Fruit fly (Drosophila melanogaster) Kc167 (cell line): ENCODE results near the gene CG12182.

Experiments used
- Sin3A ChIP-seq: fragments of >200 bp; optimal IDR thresholded peaks from 2 replicates; lab custom pipeline; 2018; ENCODE audit warnings: missing external identifiers
- h ChIP-seq: fragments of >200 bp; optimal IDR thresholded peaks from 3 replicates; lab custom pipeline; 2018; ENCODE audit warnings: missing external identifiers
- insv ChIP-seq: fragments of >200 bp; optimal IDR thresholded peaks from 3 replicates; lab custom pipeline; 2018; ENCODE audit warnings: missing external identifiers
- psq ChIP-seq: fragments of >200 bp; optimal IDR thresholded peaks from 2 replicates; lab custom pipeline; 2017; ENCODE audit warnings: missing external identifiers
- ttk ChIP-seq: sonication (Bioruptor generic); optimal IDR thresholded peaks from 2 replicates; lab custom pipeline; 2017; ENCODE audit warnings: missing external identifiers

DNA sequence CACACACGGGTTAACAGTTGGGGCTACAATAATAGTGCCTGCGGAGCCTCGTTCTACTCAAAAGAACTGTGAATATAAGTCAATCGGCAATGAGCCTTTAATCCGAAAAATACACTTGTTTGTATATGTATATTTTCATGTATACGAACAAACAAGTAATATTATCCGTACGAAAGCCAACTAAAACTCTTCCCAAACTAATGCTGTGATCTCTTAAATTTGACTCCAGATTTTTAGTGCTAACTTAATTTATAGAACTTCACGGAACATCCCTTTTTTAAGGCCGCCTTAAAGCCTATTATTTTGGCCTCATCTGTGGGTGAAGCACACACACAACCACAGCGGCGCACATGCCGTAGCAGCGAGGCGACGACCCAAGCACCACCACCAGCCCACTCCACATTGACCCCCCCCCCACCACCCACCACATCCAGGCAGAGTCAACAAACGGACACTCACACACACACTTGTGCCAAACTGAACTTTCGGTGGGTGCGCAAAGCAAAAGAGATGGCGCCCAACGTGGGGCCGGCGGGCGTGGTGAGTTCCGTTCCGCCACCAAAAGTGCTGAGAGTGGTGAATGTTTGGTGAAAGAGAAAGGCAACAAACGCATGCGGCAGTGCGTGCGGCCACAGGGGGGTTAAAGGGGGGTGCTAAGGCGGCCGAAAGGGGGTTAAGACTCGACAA, 15.1 kb downstream of the CG12182 start:
- TF ChIP-seq psq (lab: Kevin White, UChicago) = no peak
- TF ChIP-seq h (lab: Kevin White, UChicago) = no peak
- no peak for TF ChIP-seq ttk (lab: Kevin White, UChicago)
- no peak for TF ChIP-seq insv (lab: Kevin White, UChicago)
- no peak for TF ChIP-seq Sin3A
